Comparison of ENCODE assay signal across 6 worm cellular contexts in the genomic region with DNA sequence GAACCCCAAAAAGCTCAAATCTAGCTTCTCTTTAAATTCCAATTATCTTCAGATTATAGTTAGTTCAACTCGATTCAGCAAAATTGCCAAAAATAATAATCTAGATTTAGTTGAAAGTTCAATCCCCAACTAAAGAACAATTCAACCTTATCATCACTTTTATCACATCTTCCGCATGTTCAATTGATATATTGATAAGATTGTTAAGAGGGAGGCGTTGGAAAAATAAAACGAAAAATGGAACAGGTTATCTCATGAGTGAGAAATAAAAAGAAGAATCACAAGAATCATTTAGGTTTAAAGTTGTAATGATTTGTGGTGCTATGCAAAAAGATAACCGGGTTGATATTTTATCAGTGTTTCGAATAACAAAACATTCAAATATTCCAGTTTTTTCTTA.
A peak's percentile ranks its signal among the peaks of the same experiment; 100 is the strongest.
TF ChIP-seq lines count a peak whose summit lies in the region.

No protein-coding gene starts in this region.

TF ChIP-seq in whole organism, L1 larva, 84 proteins besides CTCF, POLR2A, EP300 and RAD21 (continues in another document):
- TF ChIP-seq xbp-1 (tag; optimal IDR thresholded peaks at IDR 0.05; lab: Kevin White, UChicago) (no peak), elt-2 (tag; optimal IDR thresholded peaks at IDR 0.05; lab: Kevin White, UChicago) (peak; percentile 2), blmp-1 (tag; optimal IDR thresholded peaks at IDR 0.05; lab: Kevin White, UChicago) (peak; percentile 55), vab-15 (tag; optimal IDR thresholded peaks at IDR 0.05; lab: Kevin White, UChicago) (no peak), nhr-90 (tag; optimal IDR thresholded peaks at IDR 0.05; lab: Kevin White, UChicago; ENCODE audit: poor library complexity) (no peak), isw-1 (GFP tag; IDR thresholded peaks at IDR 0.05; lab: Robert Waterston, UW) (no peak), egl-13 (tag; optimal IDR thresholded peaks at IDR 0.05; lab: Kevin White, UChicago) (no peak), ztf-4 (tag; optimal IDR thresholded peaks at IDR 0.05; lab: Kevin White, UChicago) (no peak), elt-3 (tag; optimal IDR thresholded peaks at IDR 0.05; lab: Kevin White, UChicago) (peak in 5 of 6 experiments; percentile 31 to 99 (median 85)), unc-30 (tag; optimal IDR thresholded peaks at IDR 0.05; lab: Kevin White, UChicago) (no peak), ceh-82 (tag; optimal IDR thresholded peaks at IDR 0.05; lab: Kevin White, UChicago) (no peak), mef-2 (tag; optimal IDR thresholded peaks at IDR 0.05; lab: Kevin White, UChicago) (no peak), lsy-2 (tag; optimal IDR thresholded peaks at IDR 0.05; lab: Kevin White, UChicago) (no peak), mdl-1 (tag; optimal IDR thresholded peaks at IDR 0.05; lab: Kevin White, UChicago) (no peak), nhr-77 (tag; optimal IDR thresholded peaks at IDR 0.05; lab: Kevin White, UChicago) (no peak)

TF ChIP-seq in whole organism, L2 larva, 48 proteins besides CTCF, POLR2A, EP300 and RAD21 (continues in another document):
- TF ChIP-seq nhr-25 (tag; optimal IDR thresholded peaks at IDR 0.05; lab: Kevin White, UChicago) (peak; percentile 57), elt-1 (tag; optimal IDR thresholded peaks at IDR 0.05; lab: Kevin White, UChicago) (no peak), peb-1 (tag; optimal IDR thresholded peaks at IDR 0.05; lab: Kevin White, UChicago) (no peak), crh-2 (tag; optimal IDR thresholded peaks at IDR 0.05; lab: Kevin White, UChicago) (no peak), ztf-4 (tag; optimal IDR thresholded peaks at IDR 0.05; lab: Kevin White, UChicago) (no peak), ceh-82 (tag; optimal IDR thresholded peaks at IDR 0.05; lab: Kevin White, UChicago) (no peak), fos-1 (tag; optimal IDR thresholded peaks at IDR 0.05; lab: Kevin White, UChicago) (peak; percentile 68), nhr-21 (tag; optimal IDR thresholded peaks at IDR 0.05; lab: Kevin White, UChicago) (peak; percentile 42), ceh-16 (tag; optimal IDR thresholded peaks at IDR 0.05; lab: Kevin White, UChicago) (no peak), blmp-1 (tag; optimal IDR thresholded peaks at IDR 0.05; lab: Kevin White, UChicago; ENCODE audit: insufficient read depth) (peak; percentile 14), egl-27 (tag; optimal IDR thresholded peaks at IDR 0.05; lab: Kevin White, UChicago) (no peak), elt-3 (tag; optimal IDR thresholded peaks at IDR 0.05; lab: Kevin White, UChicago) (no peak), nhr-237 (tag; optimal IDR thresholded peaks at IDR 0.05; lab: Kevin White, UChicago) (no peak), lin-11 (tag; optimal IDR thresholded peaks at IDR 0.05; lab: Kevin White, UChicago) (no peak), nhr-10 (tag; optimal IDR thresholded peaks at IDR 0.05; lab: Kevin White, UChicago) (no peak)

TF ChIP-seq in whole organism, L3 larva, 47 proteins besides CTCF, POLR2A, EP300 and RAD21:
- peak; percentile 40 for TF ChIP-seq elt-2 (tag; optimal IDR thresholded peaks at IDR 0.05; lab: Kevin White, UChicago)
- TF ChIP-seq jun-1 (tag; optimal IDR thresholded peaks at IDR 0.05; lab: Kevin White, UChicago), result no peak
- no peak for TF ChIP-seq nhr-67 (tag; optimal IDR thresholded peaks at IDR 0.05; lab: Kevin White, UChicago)
- no peak for TF ChIP-seq nhr-11 (tag; optimal IDR thresholded peaks at IDR 0.05; lab: Kevin White, UChicago)
- peak; percentile 64 for TF ChIP-seq nhr-23 (tag; optimal IDR thresholded peaks at IDR 0.05; lab: Kevin White, UChicago)
- no peak for TF ChIP-seq nhr-28 (tag; optimal IDR thresholded peaks at IDR 0.05; lab: Kevin White, UChicago)
- TF ChIP-seq egl-5 (tag; optimal IDR thresholded peaks at IDR 0.05; lab: Kevin White, UChicago), result no peak
- TF ChIP-seq nhr-25 (tag; optimal IDR thresholded peaks at IDR 0.05; lab: Kevin White, UChicago), result peak; percentile 23
- peak; percentile 79 to 98 (median 92) for TF ChIP-seq elt-3 (tag; optimal IDR thresholded peaks at IDR 0.05; lab: Kevin White, UChicago)
- no peak for TF ChIP-seq hmg-11 (tag; optimal IDR thresholded peaks at IDR 0.05; lab: Kevin White, UChicago)
- no peak for TF ChIP-seq eor-1 (tag; optimal IDR thresholded peaks at IDR 0.05; lab: Kevin White, UChicago)
- TF ChIP-seq ceh-28 (tag; optimal IDR thresholded peaks at IDR 0.05; lab: Kevin White, UChicago), result no peak
- TF ChIP-seq mml-1 (tag; optimal IDR thresholded peaks at IDR 0.05; lab: Kevin White, UChicago), result no peak
TF ChIP-seq in whole organism, L3 larva: peak in this region for 4.

TF ChIP-seq in whole organism, L4 larva, 104 proteins besides CTCF, POLR2A, EP300 and RAD21:
- peak; percentile 27 for TF ChIP-seq hlh-11 (tag; optimal IDR thresholded peaks at IDR 0.05; lab: Kevin White, UChicago)
- TF ChIP-seq hlh-30 (tag; optimal IDR thresholded peaks at IDR 0.05; lab: Kevin White, UChicago; ENCODE audit: insufficient read depth), result peak; percentile 38
- TF ChIP-seq mxl-3 (GFP tag; optimal IDR thresholded peaks at IDR 0.05; lab: Kevin White, UChicago), result peak; percentile 61
- no peak for TF ChIP-seq dmd-9 (GFP tag; IDR thresholded peaks at IDR 0.05; lab: Robert Waterston, UW)
- TF ChIP-seq dpl-1 (GFP tag; optimal IDR thresholded peaks at IDR 0.05; lab: Kevin White, UChicago), result no peak
- peak; percentile 46 for TF ChIP-seq nhr-28 (tag; optimal IDR thresholded peaks at IDR 0.05; lab: Kevin White, UChicago)
- TF ChIP-seq mdl-1 (tag; optimal IDR thresholded peaks at IDR 0.05; lab: Kevin White, UChicago), result peak in 1 of 2 experiments; percentile 49
- TF ChIP-seq nhr-48 (tag; optimal IDR thresholded peaks at IDR 0.05; lab: Kevin White, UChicago), result peak; percentile 29
- peak; percentile 47 for TF ChIP-seq aha-1 (tag; lab: Kevin White, UChicago)

TF ChIP-seq in whole organism, late embryonic, 69 proteins besides CTCF, POLR2A, EP300 and RAD21:
- TF ChIP-seq mec-3 (tag; optimal IDR thresholded peaks at IDR 0.05; lab: Kevin White, UChicago; ENCODE audit: borderline replicate concordance) (no peak), elt-2 (tag; optimal IDR thresholded peaks at IDR 0.05; lab: Kevin White, UChicago) (peak; percentile 84), ztf-16 (tag; optimal IDR thresholded peaks at IDR 0.05; lab: Kevin White, UChicago) (no peak), unc-55 (GFP tag; optimal IDR thresholded peaks at IDR 0.05; lab: Kevin White, UChicago) (no peak)

TF ChIP-seq in whole organism, mixed stage, embryonic, 35 proteins besides CTCF, POLR2A, EP300 and RAD21:
- TF ChIP-seq lin-13 (tag; optimal IDR thresholded peaks at IDR 0.05; lab: Kevin White, UChicago) (no peak), elt-3 (tag; optimal IDR thresholded peaks at IDR 0.05; lab: Kevin White, UChicago) (peak; percentile 28)
